Fruit fly (Drosophila melanogaster) whole organism, embryonic: ENCODE measurements around the gene shv.

ENCODE experiments used
- Atf-2 ChIP-seq: fragments of 200-800 bp; sonication (Bioruptor generic); optimal IDR thresholded peaks from 2 replicates; lab custom pipeline; 2016; ENCODE audit warnings: missing biosample characterization, missing genetic modification characterization
- CG15696 ChIP-seq: fragments of 200-800 bp; sonication (Bioruptor generic); optimal IDR thresholded peaks from 2 replicates; lab custom pipeline; 2019; ENCODE audit warnings: missing biosample characterization, mild to moderate bottlenecking, missing genetic modification characterization, moderate library complexity
- CG17361 ChIP-seq: fragments of 200-800 bp; sonication (Bioruptor generic); IDR thresholded peaks from 3 replicates; pipeline ENCODE4 v1.3.6; 2022; ENCODE audit warnings: missing biosample characterization, missing genetic modification characterization
- CG2875 ChIP-seq: fragments of 200-800 bp; sonication (Bioruptor generic); optimal IDR thresholded peaks from 2 replicates; lab custom pipeline; 2017; ENCODE audit warnings: missing biosample characterization, mild to moderate bottlenecking, missing genetic modification characterization, missing genetic modification reagents
- CG31388 ChIP-seq: fragments of 200-800 bp; sonication (Bioruptor generic); optimal IDR thresholded peaks from 2 replicates; lab custom pipeline; 2016; ENCODE audit warnings: missing biosample characterization, missing genetic modification characterization
- CG3163 ChIP-seq: fragments of 200-800 bp; sonication (Bioruptor generic); optimal IDR thresholded peaks from 3 replicates; lab custom pipeline; 2016; ENCODE audit warnings: missing biosample characterization, missing genetic modification characterization
- CG4424 ChIP-seq: fragments of 200-800 bp; sonication (Bioruptor generic); optimal IDR thresholded peaks from 3 replicates; lab custom pipeline; 2016; ENCODE audit warnings: missing biosample characterization, missing genetic modification characterization
- CG6654 ChIP-seq: fragments of 200-800 bp; sonication (Bioruptor generic); optimal IDR thresholded peaks from 2 replicates; lab custom pipeline; 2017; ENCODE audit warnings: missing biosample characterization, mild to moderate bottlenecking, missing genetic modification characterization
- CG7271 ChIP-seq: fragments of 200-800 bp; sonication (Bioruptor generic); optimal IDR thresholded peaks from 2 replicates; lab custom pipeline; 2018; ENCODE audit warnings: missing biosample characterization, mild to moderate bottlenecking, missing genetic modification characterization, moderate library complexity
- CG8924 ChIP-seq: fragments of 200-800 bp; optimal IDR thresholded peaks from 3 replicates; lab custom pipeline; 2019; ENCODE audit warnings: missing biosample characterization, mild to moderate bottlenecking, missing genetic modification characterization, moderate library complexity
- CG9437 ChIP-seq: fragments of 200-800 bp; sonication (Bioruptor generic); optimal IDR thresholded peaks from 2 replicates; lab custom pipeline; 2018; ENCODE audit warnings: missing biosample characterization, mild to moderate bottlenecking, missing genetic modification characterization
- E2f2 ChIP-seq: fragments of 200-800 bp; sonication (Bioruptor generic); IDR thresholded peaks from 2 replicates; pipeline ENCODE4 v1.3.6; 2022; ENCODE audit warnings: missing biosample characterization, missing genetic modification characterization
- ERR ChIP-seq: fragments of 200-800 bp; sonication (Bioruptor generic); optimal IDR thresholded peaks from 2 replicates; lab custom pipeline; 2016; ENCODE audit warnings: missing biosample characterization, missing genetic modification characterization
- Fer3 ChIP-seq: fragments of 200-800 bp; sonication (Bioruptor generic); optimal IDR thresholded peaks from 2 replicates; lab custom pipeline; 2018; ENCODE audit warnings: missing biosample characterization, mild to moderate bottlenecking, missing genetic modification characterization, moderate library complexity
- HLH3B ChIP-seq: fragments of 200-800 bp; sonication (Bioruptor generic); IDR thresholded peaks from 2 replicates; pipeline ENCODE4 v1.3.6; 2022; ENCODE audit warnings: missing biosample characterization, missing genetic modification characterization
- Hr39 ChIP-seq: fragments of >200 bp; optimal IDR thresholded peaks from 2 replicates; lab custom pipeline; 2017
- Hsf ChIP-seq: fragments of 200-800 bp; sonication (Bioruptor generic); optimal IDR thresholded peaks from 3 replicates; lab custom pipeline; 2016; ENCODE audit warnings: missing biosample characterization, missing genetic modification characterization
- Max ChIP-seq: fragments of 200-800 bp; sonication (Bioruptor generic); optimal IDR thresholded peaks from 2 replicates; lab custom pipeline; 2016; ENCODE audit warnings: missing biosample characterization, mild to moderate bottlenecking, missing genetic modification characterization
- Nf-YC ChIP-seq: fragments of 200-800 bp; optimal IDR thresholded peaks from 3 replicates; lab custom pipeline; 2019; ENCODE audit warnings: missing biosample characterization, mild to moderate bottlenecking, missing genetic modification characterization, moderate library complexity
- NfI ChIP-seq: fragments of 200-800 bp; sonication (Bioruptor generic); optimal IDR thresholded peaks from 3 replicates; lab custom pipeline; 2018; ENCODE audit warnings: missing biosample characterization, mild to moderate bottlenecking, missing genetic modification characterization, moderate library complexity
- Oaz ChIP-seq: fragments of 200-800 bp; sonication (Bioruptor generic); IDR thresholded peaks from 2 replicates; pipeline ENCODE4 v1.3.6; 2022; ENCODE audit warnings: missing biosample characterization, missing genetic modification characterization
- TFAM ChIP-seq: fragments of 200-800 bp; sonication (Bioruptor generic); optimal IDR thresholded peaks from 2 replicates; lab custom pipeline; 2017; ENCODE audit warnings: missing biosample characterization, missing genetic modification characterization, inconsistent platforms
- abd-A ChIP-seq: fragments of 200-800 bp; sonication (Bioruptor generic); optimal IDR thresholded peaks from 3 replicates; lab custom pipeline; 2019; ENCODE audit warnings: missing biosample characterization, mild to moderate bottlenecking, missing genetic modification characterization, moderate library complexity
- ase ChIP-seq: fragments of 200-800 bp; sonication (Bioruptor generic); IDR thresholded peaks from 3 replicates; pipeline ENCODE4 v1.3.6; 2022; ENCODE audit warnings: missing biosample characterization, missing genetic modification characterization
- bbx ChIP-seq: fragments of 200-800 bp; sonication (Bioruptor generic); IDR thresholded peaks from 2 replicates; pipeline ENCODE4 v1.3.6; 2022; ENCODE audit warnings: missing biosample characterization, missing genetic modification characterization; ENCODE audit not compliant: partially characterized antibody
- bigmax ChIP-seq: fragments of 200-800 bp; sonication (Bioruptor generic); optimal IDR thresholded peaks from 2 replicates; lab custom pipeline; 2018; ENCODE audit warnings: missing biosample characterization, mild to moderate bottlenecking, missing genetic modification characterization
- cad ChIP-seq: fragments of >200 bp; optimal IDR thresholded peaks from 2 replicates; lab custom pipeline; 2017; ENCODE audit warnings: missing biosample characterization, missing genetic modification characterization
- dm ChIP-seq: fragments of 200-800 bp; sonication (Bioruptor generic); optimal IDR thresholded peaks from 3 replicates; lab custom pipeline; 2016; ENCODE audit warnings: missing biosample characterization, missing genetic modification characterization
- dmrt11E ChIP-seq: fragments of 200-800 bp; sonication (Bioruptor generic); optimal IDR thresholded peaks from 3 replicates; lab custom pipeline; 2018; ENCODE audit warnings: missing biosample characterization, mild to moderate bottlenecking, missing genetic modification characterization, moderate library complexity
- eve ChIP-seq, 2 experiments: fragments of >200 bp; optimal IDR thresholded peaks; 2 replicates each; lab custom pipeline; 2017; ENCODE audit warnings: missing biosample characterization in 2 of 2, missing genetic modification characterization in 2 of 2
- gcm ChIP-seq: fragments of 200-800 bp; sonication (Bioruptor generic); optimal IDR thresholded peaks from 2 replicates; lab custom pipeline; 2019; ENCODE audit warnings: missing biosample characterization, mild to moderate bottlenecking, missing genetic modification characterization, moderate library complexity
- grau ChIP-seq: fragments of 200-800 bp; optimal IDR thresholded peaks from 3 replicates; lab custom pipeline; 2019; ENCODE audit warnings: missing biosample characterization, mild to moderate bottlenecking, missing genetic modification characterization, moderate library complexity
- inv ChIP-seq: fragments of 200-800 bp; sonication (Bioruptor generic); IDR thresholded peaks from 2 replicates; pipeline ENCODE4 v1.3.6; 2022; ENCODE audit warnings: missing biosample characterization, missing genetic modification characterization; ENCODE audit not compliant: partially characterized antibody
- jigr1 ChIP-seq: fragments of 200-800 bp; sonication (Bioruptor generic); IDR thresholded peaks from 3 replicates; pipeline ENCODE4 v1.3.6; 2022; ENCODE audit warnings: missing biosample characterization, missing genetic modification characterization
- kni ChIP-seq: fragments of 200-800 bp; sonication (Bioruptor generic); optimal IDR thresholded peaks from 3 replicates; lab custom pipeline; 2017; ENCODE audit warnings: mild to moderate bottlenecking, missing biosample characterization, missing genetic modification reagents, missing genetic modification characterization
- mam ChIP-seq: fragments of 200-800 bp; sonication (Bioruptor generic); optimal IDR thresholded peaks from 3 replicates; lab custom pipeline; 2016; ENCODE audit warnings: missing biosample characterization, missing genetic modification characterization
- peb ChIP-seq: fragments of 200-800 bp; sonication (Bioruptor generic); IDR thresholded peaks from 2 replicates; pipeline ENCODE4 v1.3.6; 2022; ENCODE audit warnings: missing biosample characterization, missing genetic modification characterization
- pho ChIP-seq: fragments of 200-800 bp; sonication (Bioruptor generic); optimal IDR thresholded peaks from 2 replicates; lab custom pipeline; 2016; ENCODE audit warnings: missing biosample characterization, missing genetic modification characterization
- prd ChIP-seq, 3 experiments: fragments of >200 bp in 2 of 3; fragments of 200-800 bp in 1 of 3; sonication (Bioruptor generic) in 1 of 3; optimal IDR thresholded peaks in 2 of 3; IDR thresholded peaks in 1 of 3; 2 replicates in 2 of 3; 3 replicates in 1 of 3; pipeline versions ENCODE4 v1.3.6 to Lab custom; 2017 to 2022; ENCODE audit warnings: missing biosample characterization in 1 of 3, missing genetic modification characterization in 1 of 3
- run ChIP-seq: fragments of 200-800 bp; sonication (Bioruptor generic); optimal IDR thresholded peaks from 3 replicates; lab custom pipeline; 2018; ENCODE audit warnings: missing biosample characterization, mild to moderate bottlenecking, missing genetic modification characterization
- salm ChIP-seq: fragments of 200-800 bp; sonication (Bioruptor generic); optimal IDR thresholded peaks from 2 replicates; lab custom pipeline; 2018; ENCODE audit warnings: missing biosample characterization, mild to moderate bottlenecking, missing genetic modification characterization
- scrt ChIP-seq: fragments of 200-800 bp; sonication (Bioruptor generic); optimal IDR thresholded peaks from 2 replicates; lab custom pipeline; 2018; ENCODE audit warnings: missing biosample characterization, mild to moderate bottlenecking, missing genetic modification characterization, moderate library complexity
- sim ChIP-seq: fragments of 200-800 bp; sonication (Bioruptor generic); IDR thresholded peaks from 2 replicates; pipeline ENCODE4 v1.3.6; 2022; ENCODE audit warnings: missing biosample characterization, missing genetic modification characterization
- sima ChIP-seq: fragments of 200-800 bp; sonication (Bioruptor generic); optimal IDR thresholded peaks from 2 replicates; lab custom pipeline; 2016; ENCODE audit warnings: missing biosample characterization, missing genetic modification characterization
- slp2 ChIP-seq: fragments of 200-800 bp; sonication (Bioruptor generic); optimal IDR thresholded peaks from 2 replicates; lab custom pipeline; 2016; ENCODE audit warnings: missing biosample characterization, missing genetic modification characterization
- so ChIP-seq: fragments of 200-800 bp; sonication (Bioruptor generic); IDR thresholded peaks from 3 replicates; pipeline ENCODE4 v1.3.6; 2022; ENCODE audit warnings: missing biosample characterization, missing genetic modification characterization
- toy ChIP-seq: fragments of 200-800 bp; sonication (Bioruptor generic); IDR thresholded peaks from 2 replicates; pipeline ENCODE4 v1.3.6; 2022; ENCODE audit warnings: missing biosample characterization, missing genetic modification characterization
- ttk ChIP-seq: fragments of 200-800 bp; sonication (Bioruptor generic); IDR thresholded peaks from 2 replicates; pipeline ENCODE4 v2.1.2; 2022; ENCODE audit warnings: missing biosample characterization, missing genetic modification characterization
- yki ChIP-seq: fragments of >200 bp; optimal IDR thresholded peaks from 3 replicates; lab custom pipeline; 2018
- zen ChIP-seq: fragments of 200-800 bp; sonication (Bioruptor generic); optimal IDR thresholded peaks from 3 replicates; lab custom pipeline; 2018; ENCODE audit warnings: missing biosample characterization, mild to moderate bottlenecking, missing genetic modification characterization, moderate library complexity

Gene shv

dm6 chr2L:414593-415399 lies 38.1 kb upstream of the shv start, which contains the start of the genes AP-2alpha and ebi (continued):
- TF ChIP-seq sim (GFP tag; lab: Robert Waterston, UW) (0 out of 2 replicates have a peak, but pooled peaks have one; percentile 26), CG2875 (GFP tag; lab: Kevin White, UChicago) (peak; percentile 33), CG8924 (tag; lab: Kevin White, UChicago) (peak; percentile 90), bbx (GFP tag; lab: Robert Waterston, UW) (no peak), ttk (GFP tag; lab: Robert Waterston, UW) (peak; percentile 75), E2f2 (GFP tag; lab: Robert Waterston, UW) (peak; percentile 71), CG3163 (peak; percentile 86), zen (tag; lab: Kevin White, UChicago) (peak; percentile 78), bigmax (GFP tag; lab: Kevin White, UChicago) (no peak), Fer3 (peak; percentile 78), salm (tag; lab: Kevin White, UChicago) (peak; percentile 54), CG6654 (GFP tag; lab: Kevin White, UChicago) (peak; percentile 39), HLH3B (GFP tag; lab: Robert Waterston, UW) (peak; percentile 74), dm (peak; percentile 91), Atf-2 (GFP tag; lab: Kevin White, UChicago) (peak; percentile 94), CG15696 (peak; percentile 83), prd (optimal IDR thresholded peaks at IDR 0.05; lab: Kevin White, UChicago) (no peak), prd (GFP tag; IDR thresholded peaks at IDR 0.05; lab: Robert Waterston, UW) (peak; percentile 95), toy (GFP tag; lab: Robert Waterston, UW) (no peak), yki (no peak), run (tag; lab: Kevin White, UChicago) (no peak), grau (tag; lab: Kevin White, UChicago) (peak; percentile 87), cad (GFP tag; lab: Kevin White, UChicago) (no peak), CG4424 (GFP tag; lab: Kevin White, UChicago) (peak; percentile 92), abd-A (no peak), CG31388 (GFP tag; lab: Kevin White, UChicago) (peak; percentile 47), ERR (GFP tag; lab: Kevin White, UChicago) (peak; percentile 75), ase (GFP tag; lab: Robert Waterston, UW) (peak; percentile 71; the same call in 2 of the 3 replicates), peb (GFP tag; lab: Robert Waterston, UW) (peak; percentile 84), gcm (GFP tag; lab: Kevin White, UChicago) (peak; percentile 65), Nf-YC (tag; lab: Kevin White, UChicago) (peak; percentile 72), Oaz (peak; percentile 81), Max (GFP tag; lab: Kevin White, UChicago) (peak; percentile 79), Hr39 (lab: Kevin White, UChicago) (no peak), inv (no peak), scrt (no peak), sima (GFP tag; lab: Kevin White, UChicago) (peak; percentile 37), eve (GFP tag; optimal IDR thresholded peaks at IDR 0.05; lab: Kevin White, UChicago) (peak in 1 of 2 experiments; percentile 58), CG7271 (no peak), kni (GFP tag; lab: Kevin White, UChicago) (peak; percentile 57), slp2 (peak; percentile 91), so (GFP tag; lab: Robert Waterston, UW) (peak; percentile 72; the same call in 2 of the 3 replicates), NfI (GFP tag; lab: Kevin White, UChicago) (peak; percentile 83), dmrt11E (tag; lab: Kevin White, UChicago) (peak; percentile 84), CG9437 (GFP tag; lab: Kevin White, UChicago) (peak; percentile 79), TFAM (no peak), pho (GFP tag; lab: Kevin White, UChicago) (peak; percentile 95), jigr1 (GFP tag; lab: Robert Waterston, UW) (peak; percentile 84; the same call in 2 of the 3 replicates), CG17361 (GFP tag; lab: Robert Waterston, UW) (peak; percentile 92), Hsf (peak; percentile 95), mam (GFP tag; lab: Kevin White, UChicago) (peak; percentile 96)
